Fruit fly (Drosophila melanogaster) whole organism, embryonic: ENCODE measurements around the gene Muc4B.

ENCODE experiments used
- Ada2b ChIP-seq: fragments of 200-800 bp; sonication (Bioruptor generic); IDR thresholded peaks from 2 replicates; pipeline ENCODE4 v1.3.6; 2022; ENCODE audit warnings: missing biosample characterization, missing genetic modification characterization
- Adf1 ChIP-seq: fragments of 200-800 bp; sonication (Bioruptor generic); IDR thresholded peaks from 2 replicates; pipeline ENCODE4 v1.3.6; 2022; ENCODE audit warnings: missing biosample characterization, missing genetic modification characterization
- Bdp1 ChIP-seq: fragments of 200-800 bp; sonication (Bioruptor generic); optimal IDR thresholded peaks from 3 replicates; lab custom pipeline; 2016; ENCODE audit warnings: missing biosample characterization, missing genetic modification characterization
- CG10274 ChIP-seq: fragments of 200-800 bp; sonication (Bioruptor generic); optimal IDR thresholded peaks from 3 replicates; lab custom pipeline; 2017; ENCODE audit warnings: missing biosample characterization, mild to moderate bottlenecking, missing genetic modification characterization
- CG10565 ChIP-seq: fragments of 200-800 bp; sonication (Bioruptor generic); optimal IDR thresholded peaks from 3 replicates; lab custom pipeline; 2016; ENCODE audit warnings: missing biosample characterization, mild to moderate bottlenecking, missing genetic modification characterization
- CG10959 ChIP-seq: fragments of 200-800 bp; sonication (Bioruptor generic); IDR thresholded peaks from 2 replicates; pipeline ENCODE4 v1.3.6; 2022; ENCODE audit warnings: missing biosample characterization, missing genetic modification characterization
- CG11085 ChIP-seq: fragments of 200-800 bp; sonication (Bioruptor generic); IDR thresholded peaks from 2 replicates; pipeline ENCODE4 v1.3.6; 2022; ENCODE audit warnings: missing biosample characterization, missing genetic modification characterization
- CG14860 ChIP-seq: fragments of 200-800 bp; sonication (Bioruptor generic); IDR thresholded peaks from 3 replicates; pipeline ENCODE4 v1.3.6; 2022; ENCODE audit warnings: missing biosample characterization, missing genetic modification characterization; ENCODE audit not compliant: partially characterized antibody
- CG15011 ChIP-seq: fragments of 200-800 bp; sonication (Bioruptor generic); optimal IDR thresholded peaks from 3 replicates; lab custom pipeline; 2018; ENCODE audit warnings: missing biosample characterization, mild to moderate bottlenecking, missing genetic modification characterization
- CG15073 ChIP-seq: fragments of 200-800 bp; sonication (Bioruptor generic); optimal IDR thresholded peaks from 2 replicates; lab custom pipeline; 2016; ENCODE audit warnings: missing biosample characterization, missing genetic modification characterization
- CG1602 ChIP-seq: fragments of 200-800 bp; sonication (Bioruptor generic); optimal IDR thresholded peaks from 3 replicates; lab custom pipeline; 2016; ENCODE audit warnings: missing biosample characterization, missing genetic modification characterization
- CG18599 ChIP-seq: fragments of 200-800 bp; sonication (Bioruptor generic); optimal IDR thresholded peaks from 3 replicates; lab custom pipeline; 2017; ENCODE audit warnings: missing biosample characterization, missing genetic modification characterization, mild to moderate bottlenecking, moderate library complexity, missing genetic modification reagents
- CG18764 ChIP-seq: fragments of 200-800 bp; sonication (Bioruptor generic); optimal IDR thresholded peaks from 3 replicates; lab custom pipeline; 2016; ENCODE audit warnings: missing biosample characterization, missing genetic modification characterization
- CG2678 ChIP-seq: fragments of 200-800 bp; sonication (Bioruptor generic); optimal IDR thresholded peaks from 3 replicates; lab custom pipeline; 2019; ENCODE audit warnings: missing biosample characterization, mild to moderate bottlenecking, missing genetic modification characterization, moderate library complexity
- CG2889 ChIP-seq: fragments of 200-800 bp; sonication (Bioruptor generic); IDR thresholded peaks from 3 replicates; pipeline ENCODE4 v1.3.6; 2022; ENCODE audit warnings: missing biosample characterization, missing genetic modification characterization
- CG34224 ChIP-seq: fragments of 200-800 bp; sonication (Bioruptor generic); IDR thresholded peaks from 3 replicates; pipeline ENCODE4 v1.3.6; 2022; ENCODE audit warnings: missing biosample characterization, missing genetic modification characterization; ENCODE audit not compliant: partially characterized antibody
- CG34376 ChIP-seq: fragments of 200-800 bp; sonication (Bioruptor generic); optimal IDR thresholded peaks from 2 replicates; lab custom pipeline; 2018; ENCODE audit warnings: missing biosample characterization, mild to moderate bottlenecking, missing genetic modification characterization
- CG6654 ChIP-seq: fragments of 200-800 bp; sonication (Bioruptor generic); optimal IDR thresholded peaks from 2 replicates; lab custom pipeline; 2017; ENCODE audit warnings: missing biosample characterization, mild to moderate bottlenecking, missing genetic modification characterization
- CG9817 ChIP-seq: fragments of 200-800 bp; sonication (Bioruptor generic); optimal IDR thresholded peaks from 2 replicates; lab custom pipeline; 2018; ENCODE audit warnings: missing biosample characterization, mild to moderate bottlenecking, missing genetic modification characterization, moderate library complexity
- CkIIα-i1 ChIP-seq: fragments of 200-800 bp; sonication (Bioruptor generic); IDR thresholded peaks from 2 replicates; pipeline ENCODE4 v1.3.6; 2022; ENCODE audit warnings: missing biosample characterization, missing genetic modification characterization
- D19B ChIP-seq: fragments of 200-800 bp; sonication (Bioruptor generic); optimal IDR thresholded peaks from 2 replicates; lab custom pipeline; 2017; ENCODE audit warnings: missing biosample characterization, mild to moderate bottlenecking, missing genetic modification characterization
- ERR ChIP-seq: fragments of 200-800 bp; sonication (Bioruptor generic); optimal IDR thresholded peaks from 2 replicates; lab custom pipeline; 2016; ENCODE audit warnings: missing biosample characterization, missing genetic modification characterization
- Ets65A ChIP-seq: fragments of 200-800 bp; sonication (Bioruptor generic); peaks from one replicate; lab custom pipeline; 2016; ENCODE audit warnings: missing biosample characterization, missing genetic modification characterization
- NK7.1 ChIP-seq: fragments of 200-800 bp; sonication (Bioruptor generic); optimal IDR thresholded peaks from 3 replicates; lab custom pipeline; 2016; ENCODE audit warnings: missing biosample characterization, missing genetic modification characterization
- NfI ChIP-seq: fragments of 200-800 bp; sonication (Bioruptor generic); optimal IDR thresholded peaks from 3 replicates; lab custom pipeline; 2018; ENCODE audit warnings: missing biosample characterization, mild to moderate bottlenecking, missing genetic modification characterization, moderate library complexity
- Oaz ChIP-seq: fragments of 200-800 bp; sonication (Bioruptor generic); IDR thresholded peaks from 2 replicates; pipeline ENCODE4 v1.3.6; 2022; ENCODE audit warnings: missing biosample characterization, missing genetic modification characterization
- Rx ChIP-seq: fragments of 200-800 bp; sonication (Bioruptor generic); IDR thresholded peaks from 2 replicates; pipeline ENCODE4 v1.3.6; 2022; ENCODE audit warnings: missing biosample characterization, missing genetic modification characterization
- Spps ChIP-seq: fragments of 200-800 bp; sonication (Bioruptor generic); optimal IDR thresholded peaks from 2 replicates; lab custom pipeline; 2018; ENCODE audit warnings: missing biosample characterization, mild to moderate bottlenecking, missing genetic modification characterization
- Stat92E ChIP-seq, 3 experiments: fragments of >200 bp in 2 of 3; fragments of 200-800 bp in 1 of 3; sonication (Bioruptor generic) in 1 of 3; optimal IDR thresholded peaks; 2 replicates each; lab custom pipeline; 2017 to 2019; ENCODE audit warnings: missing biosample characterization in 3 of 3, missing genetic modification characterization in 3 of 3, mild to moderate bottlenecking in 1 of 3, moderate library complexity in 1 of 3
- abd-A ChIP-seq: fragments of 200-800 bp; sonication (Bioruptor generic); optimal IDR thresholded peaks from 3 replicates; lab custom pipeline; 2019; ENCODE audit warnings: missing biosample characterization, mild to moderate bottlenecking, missing genetic modification characterization, moderate library complexity
- bbx ChIP-seq: fragments of 200-800 bp; sonication (Bioruptor generic); IDR thresholded peaks from 2 replicates; pipeline ENCODE4 v1.3.6; 2022; ENCODE audit warnings: missing biosample characterization, missing genetic modification characterization; ENCODE audit not compliant: partially characterized antibody
- cato ChIP-seq: fragments of 200-800 bp; sonication (Bioruptor generic); optimal IDR thresholded peaks from 2 replicates; lab custom pipeline; 2016; ENCODE audit warnings: missing biosample characterization, missing genetic modification characterization, borderline replicate concordance
- cg ChIP-seq: fragments of 200-800 bp; sonication (Bioruptor generic); optimal IDR thresholded peaks from 3 replicates; lab custom pipeline; 2019; ENCODE audit warnings: missing biosample characterization, mild to moderate bottlenecking, missing genetic modification characterization, moderate library complexity
- chif ChIP-seq, 2 experiments: fragments of 200-800 bp; sonication (Bioruptor generic); optimal IDR thresholded peaks; 3 replicates each; lab custom pipeline; 2016; ENCODE audit warnings: missing biosample characterization in 2 of 2, missing genetic modification characterization in 2 of 2
- da ChIP-seq: fragments of 200-800 bp; sonication (Bioruptor generic); optimal IDR thresholded peaks from 2 replicates; lab custom pipeline; 2016; ENCODE audit warnings: missing biosample characterization, missing genetic modification characterization
- danr ChIP-seq: fragments of 200-800 bp; sonication (Bioruptor generic); IDR thresholded peaks from 2 replicates; pipeline ENCODE4 v1.3.6; 2022; ENCODE audit warnings: missing biosample characterization, missing genetic modification characterization
- eyg ChIP-seq: fragments of 200-800 bp; sonication (Bioruptor generic); optimal IDR thresholded peaks from 3 replicates; lab custom pipeline; 2016; ENCODE audit warnings: missing biosample characterization, missing genetic modification characterization
- gem ChIP-seq: fragments of 200-800 bp; sonication (Bioruptor generic); optimal IDR thresholded peaks from 2 replicates; lab custom pipeline; 2019; ENCODE audit warnings: missing biosample characterization, mild to moderate bottlenecking, missing genetic modification characterization, moderate library complexity
- inv ChIP-seq: fragments of 200-800 bp; sonication (Bioruptor generic); IDR thresholded peaks from 2 replicates; pipeline ENCODE4 v1.3.6; 2022; ENCODE audit warnings: missing biosample characterization, missing genetic modification characterization; ENCODE audit not compliant: partially characterized antibody
- jigr1 ChIP-seq: fragments of 200-800 bp; sonication (Bioruptor generic); IDR thresholded peaks from 3 replicates; pipeline ENCODE4 v1.3.6; 2022; ENCODE audit warnings: missing biosample characterization, missing genetic modification characterization
- nerfin-1 ChIP-seq: fragments of 200-800 bp; sonication (Bioruptor generic); optimal IDR thresholded peaks from 3 replicates; lab custom pipeline; 2019; ENCODE audit warnings: missing biosample characterization, mild to moderate bottlenecking, missing genetic modification characterization, moderate library complexity
- pan ChIP-seq, 4 experiments: fragments of >200 bp in 3 of 4; fragments of 200-800 bp in 1 of 4; sonication (Bioruptor generic) in 1 of 4; optimal IDR thresholded peaks in 3 of 4; IDR thresholded peaks in 1 of 4; 2 replicates each; pipeline versions ENCODE4 v1.3.6 to Lab custom; 2017 to 2022; ENCODE audit warnings: missing biosample characterization in 2 of 4, missing genetic modification characterization in 2 of 4, mixed read lengths in 1 of 4
- pfk ChIP-seq: fragments of 200-800 bp; sonication (Bioruptor generic); optimal IDR thresholded peaks from 2 replicates; lab custom pipeline; 2018; ENCODE audit warnings: missing biosample characterization, mild to moderate bottlenecking, missing genetic modification characterization, moderate library complexity
- pzg ChIP-seq: fragments of 200-800 bp; sonication (Bioruptor generic); optimal IDR thresholded peaks from 3 replicates; lab custom pipeline; 2018; ENCODE audit warnings: missing biosample characterization, mild to moderate bottlenecking, missing genetic modification characterization, moderate library complexity
- sens ChIP-seq: fragments of 200-800 bp; sonication (Bioruptor generic); peaks from one replicate; lab custom pipeline; 2016; ENCODE audit warnings: missing biosample characterization, missing genetic modification characterization
- sens-2 ChIP-seq: fragments of 200-800 bp; sonication (Bioruptor generic); IDR thresholded peaks from 2 replicates; pipeline ENCODE4 v1.3.6; 2022; ENCODE audit warnings: missing biosample characterization, missing genetic modification characterization
- slou ChIP-seq: fragments of 200-800 bp; sonication (Bioruptor generic); optimal IDR thresholded peaks from 3 replicates; lab custom pipeline; 2016; ENCODE audit warnings: missing biosample characterization, missing genetic modification characterization
- tio ChIP-seq: fragments of 200-800 bp; sonication (Bioruptor generic); optimal IDR thresholded peaks from 2 replicates; lab custom pipeline; 2017; ENCODE audit warnings: missing biosample characterization, missing genetic modification characterization, inconsistent platforms
- tx ChIP-seq: fragments of 200-800 bp; sonication (Bioruptor generic); optimal IDR thresholded peaks from 2 replicates; lab custom pipeline; 2016; ENCODE audit warnings: missing biosample characterization, missing genetic modification characterization
- wor ChIP-seq: fragments of 200-800 bp; sonication (Bioruptor generic); IDR thresholded peaks from 2 replicates; pipeline ENCODE4 v1.3.6; 2022; ENCODE audit warnings: missing biosample characterization, missing genetic modification characterization

Gene Muc4B

DNA sequence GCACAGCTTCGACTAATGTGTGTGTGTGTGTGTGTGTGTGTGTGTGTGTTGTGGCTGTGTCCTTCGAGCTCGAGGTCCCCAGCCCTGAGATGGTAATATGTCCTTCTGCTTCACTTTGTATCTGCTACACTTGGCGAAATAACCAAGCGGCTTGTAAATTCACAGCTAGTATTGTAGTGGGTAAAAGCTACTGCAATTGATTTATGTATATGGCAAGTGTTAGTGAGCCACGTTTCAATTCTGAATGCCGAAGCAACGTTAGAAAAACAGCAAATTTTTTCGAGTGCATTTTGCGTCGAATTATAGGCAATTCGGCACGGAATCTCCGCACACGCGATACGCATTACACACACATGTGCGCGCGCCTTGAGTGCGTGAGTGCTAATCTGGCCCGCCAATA, 16.7 kb upstream of the Muc4B start (continued):
- TF ChIP-seq CG18764 (GFP tag; lab: Kevin White, UChicago) (no peak), gem (tag; lab: Kevin White, UChicago) (peak; percentile 68), CG9817 (tag; lab: Kevin White, UChicago) (peak; percentile 34), NfI (GFP tag; lab: Kevin White, UChicago) (peak; percentile 53), CG34224 (GFP tag; lab: Robert Waterston, UW) (no peak), Rx (GFP tag; lab: Robert Waterston, UW) (peak; percentile 29; the same call in 1 of the 2 replicates), NK7.1 (no peak), CkIIα-i1 (GFP tag; lab: Robert Waterston, UW) (no peak), tx (GFP tag; lab: Kevin White, UChicago) (no peak), jigr1 (GFP tag; lab: Robert Waterston, UW) (no peak), sens-2 (GFP tag; lab: Robert Waterston, UW) (no peak), Ets65A (GFP tag; lab: Kevin White, UChicago) (peak; percentile 95), CG18599 (peak; percentile 81), Spps (tag; lab: Kevin White, UChicago) (no peak), CG11085 (GFP tag; lab: Robert Waterston, UW) (0 out of 2 replicates have a peak, but pooled peaks have one; percentile 16), CG34376 (GFP tag; lab: Kevin White, UChicago) (no peak), cg (GFP tag; lab: Kevin White, UChicago) (no peak), Bdp1 (GFP tag; lab: Kevin White, UChicago) (no peak), bbx (no peak), pan (optimal IDR thresholded peaks at IDR 0.05; lab: Kevin White, UChicago) (no peak), pan (GFP tag; optimal IDR thresholded peaks at IDR 0.05 in 1 of 2, IDR thresholded peaks at IDR 0.05 in 1 of 2) (peak in 1 of 2 experiments; percentile 30), slou (GFP tag; lab: Kevin White, UChicago) (no peak), chif (GFP tag; optimal IDR thresholded peaks at IDR 0.05; lab: Kevin White, UChicago) (peak in 1 of 2 experiments; percentile 47), CG1602 (GFP tag; lab: Kevin White, UChicago) (no peak), CG10565 (no peak), CG6654 (no peak), CG14860 (GFP tag; lab: Robert Waterston, UW) (no peak), Stat92E (GFP tag; optimal IDR thresholded peaks at IDR 0.05; lab: Kevin White, UChicago) (no peak), Oaz (GFP tag; lab: Robert Waterston, UW) (0 out of 2 replicates have a peak, but pooled peaks have one; percentile 27), ERR (GFP tag; lab: Kevin White, UChicago) (no peak), inv (GFP tag; lab: Robert Waterston, UW) (no peak), sens (GFP tag; lab: Kevin White, UChicago) (peak; percentile 87), tio (no peak), nerfin-1 (tag; lab: Kevin White, UChicago) (no peak), CG15073 (GFP tag; lab: Kevin White, UChicago) (no peak), danr (GFP tag; lab: Robert Waterston, UW) (0 out of 2 replicates have a peak, but pooled peaks have one; percentile 7), Ada2b (GFP tag; lab: Robert Waterston, UW) (peak; percentile 33; the same call in 1 of the 2 replicates), CG2889 (GFP tag; lab: Robert Waterston, UW) (no peak), eyg (peak; percentile 29), abd-A (peak; percentile 57), CG2678 (peak; percentile 70), Adf1 (GFP tag; lab: Robert Waterston, UW) (no peak), D19B (no peak), da (no peak), CG10274 (GFP tag; lab: Kevin White, UChicago) (no peak), pzg (GFP tag; lab: Kevin White, UChicago) (no peak), cato (GFP tag; lab: Kevin White, UChicago) (no peak), CG15011 (GFP tag; lab: Kevin White, UChicago) (no peak), pfk (GFP tag; lab: Kevin White, UChicago) (no peak), CG10959 (no peak), wor (GFP tag; lab: Robert Waterston, UW) (no peak)
